Worm (Caenorhabditis elegans) whole organism, L4/young adult: ENCODE data around the gene R06F6.8.

Experiments used
- W03F9.2 ChIP-seq: fragments of 150-350 bp; optimal IDR thresholded peaks from 2 replicates; lab custom pipeline; 2014; ENCODE audit warnings: missing biosample characterization, missing genetic modification characterization
- dao-5 ChIP-seq: sonication (generic microtip); optimal IDR thresholded peaks from 2 replicates; lab custom pipeline; 2016; ENCODE audit warnings: missing genotype, missing genetic modification characterization, moderate library complexity, missing compliant biosample characterization
- him-1 ChIP-seq: sonication (generic microtip); optimal IDR thresholded peaks from 2 replicates; lab custom pipeline; 2016; ENCODE audit warnings: missing genotype, missing genetic modification reagents, missing genetic modification characterization, missing compliant biosample characterization

The R06F6.8 gene

ce11 chrII:10847057-10847456 lies 27.3 kb upstream of the R06F6.8 start:
- TF ChIP-seq dao-5 (tag; lab: Kevin White, UChicago) (no peak), him-1 (tag; lab: Kevin White, UChicago) (no peak), W03F9.2 (tag; lab: Kevin White, UChicago) (no peak)

- TF ChIP-seq W03F9.2 (tag; lab: Kevin White, UChicago) (no peak), dao-5 (tag; lab: Kevin White, UChicago) (no peak), him-1 (tag; lab: Kevin White, UChicago) (no peak)
Observed at ce11 chrII:10843527-10843926, 23.7 kb upstream of the R06F6.8 start, which contains the start of gene M106.8. M106.8 (minus strand) TSS chrII:10843627.

ce11 chrII:10840067-10840466 lies 20.3 kb upstream of the R06F6.8 start:
- peak; percentile 92 for TF ChIP-seq dao-5 (tag; lab: Kevin White, UChicago)
- peak; percentile 95 for TF ChIP-seq him-1 (tag; lab: Kevin White, UChicago)
- TF ChIP-seq W03F9.2 (tag; lab: Kevin White, UChicago) = peak; percentile 57

DNA sequence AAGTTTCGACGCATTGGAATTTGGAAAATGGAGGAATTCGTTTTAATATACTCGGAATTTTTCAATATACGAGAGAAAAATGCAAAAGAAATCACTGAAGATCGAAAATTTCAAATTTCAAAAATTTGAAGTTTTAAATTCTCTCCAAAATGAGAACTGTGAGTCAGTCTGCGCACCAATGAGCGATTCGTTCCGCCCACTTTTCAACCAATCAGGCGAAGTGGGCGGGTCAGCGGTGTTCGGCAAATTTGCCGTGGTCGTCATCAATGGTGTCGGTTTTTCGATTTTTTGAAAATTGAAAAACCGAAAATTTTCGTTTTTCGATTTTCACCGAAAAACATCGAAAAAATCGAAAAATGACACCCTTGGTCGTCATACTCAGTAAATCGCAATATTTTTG lies 18.8 kb upstream of the R06F6.8 start:
- TF ChIP-seq dao-5 (tag; lab: Kevin White, UChicago) (no peak), W03F9.2 (tag; lab: Kevin White, UChicago) (no peak), him-1 (tag; lab: Kevin White, UChicago) (no peak)

ce11 chrII:10834717-10835116 lies 14.9 kb upstream of the R06F6.8 start:
- TF ChIP-seq W03F9.2 (tag; lab: Kevin White, UChicago) (no peak), him-1 (tag; lab: Kevin White, UChicago) (no peak), dao-5 (tag; lab: Kevin White, UChicago) (no peak)

- TF ChIP-seq W03F9.2 (tag; lab: Kevin White, UChicago) = no peak
- TF ChIP-seq dao-5 (tag; lab: Kevin White, UChicago) = no peak
- no peak for TF ChIP-seq him-1 (tag; lab: Kevin White, UChicago)
Observed at ce11 chrII:10829572-10829971, 9.8 kb upstream of the R06F6.8 start.

DNA sequence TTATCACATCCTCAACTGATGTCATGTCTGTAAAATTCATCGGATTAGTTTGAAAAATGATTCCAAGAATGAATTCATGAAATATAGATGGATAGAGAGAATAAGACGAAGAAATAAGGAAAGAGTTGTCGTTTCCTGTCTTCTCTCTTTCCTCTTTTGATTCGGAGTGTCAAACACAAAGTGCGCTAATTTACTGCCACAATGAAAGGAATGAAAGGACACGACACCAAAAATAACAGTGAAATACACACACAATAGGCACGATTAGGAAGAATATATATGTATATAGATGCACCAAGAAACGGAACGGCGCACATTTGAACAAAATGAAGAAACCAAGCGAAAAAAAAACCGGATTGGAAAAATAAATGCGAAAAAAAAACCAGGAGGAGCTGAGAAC lies 9.3 kb upstream of the R06F6.8 start, which contains the start of gene VM106R.1:
VM106R.1 (minus strand) TSS at position 101 of the 400 bp plus-strand sequence.
- TF ChIP-seq dao-5 (tag; lab: Kevin White, UChicago) (no peak), him-1 (tag; lab: Kevin White, UChicago) (no peak), W03F9.2 (tag; lab: Kevin White, UChicago) (no peak)

- TF ChIP-seq dao-5 (tag; lab: Kevin White, UChicago) (no peak), W03F9.2 (tag; lab: Kevin White, UChicago) (peak; percentile 73)
Observed at ce11 chrII:10824046-10824445, 4.3 kb upstream of the R06F6.8 start, which contains the start of the genes R06F6.12 and mix-1. R06F6.12 (minus strand) TSS chrII:10824081. mix-1 (plus strand) TSS chrII:10824246.

ce11 chrII:10820679-10821078 lies 901 bp upstream of the R06F6.8 start, which contains the start of gene ech-4:
ech-4 (plus strand) TSS chrII:10821031.
- TF ChIP-seq W03F9.2 (tag; lab: Kevin White, UChicago) (no peak), dao-5 (tag; lab: Kevin White, UChicago) (no peak), him-1 (tag; lab: Kevin White, UChicago) (no peak)

- no peak for TF ChIP-seq W03F9.2 (tag; lab: Kevin White, UChicago)
- no peak for TF ChIP-seq dao-5 (tag; lab: Kevin White, UChicago)
- TF ChIP-seq him-1 (tag; lab: Kevin White, UChicago) = no peak
Observed at ce11 chrII:10810690-10811089, 9.1 kb downstream of the R06F6.8 start, which contains the start of gene msrp-7. msrp-7 (plus strand) TSS chrII:10810990.

DNA sequence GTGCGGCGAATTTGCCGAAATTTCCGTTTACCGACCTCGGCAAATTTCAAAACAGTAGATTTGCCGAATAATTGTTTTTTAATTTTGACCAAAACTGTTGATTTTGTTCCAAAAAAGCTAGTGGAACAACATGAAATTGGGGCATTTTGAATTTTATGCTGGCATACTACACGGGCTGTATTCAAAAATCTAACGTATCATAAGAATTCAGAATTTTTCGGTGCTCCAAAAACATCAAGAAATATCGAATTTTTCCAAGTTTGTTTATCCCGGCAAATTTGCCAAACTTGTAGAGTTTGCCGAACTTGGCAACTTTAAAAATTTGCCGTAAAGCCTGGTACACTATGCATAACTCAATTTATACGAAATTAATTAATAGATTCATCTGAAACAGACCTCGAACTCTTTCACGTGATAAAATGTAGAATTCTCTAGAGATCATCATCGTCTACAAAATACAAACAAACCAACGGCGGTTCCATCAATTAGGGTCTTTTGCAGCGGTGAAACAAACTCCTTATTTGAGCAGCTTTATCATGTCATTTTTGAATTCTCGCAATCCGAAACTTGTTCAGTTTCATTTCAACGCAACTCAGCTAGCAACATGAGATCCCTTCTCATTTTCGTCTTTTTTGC lies 11.0 kb downstream of the R06F6.8 start, which contains the start of gene R06F6.14:
R06F6.14 (plus strand) TSS at position 586 of the 636 bp plus-strand sequence.
- no peak for TF ChIP-seq him-1 (tag; lab: Kevin White, UChicago)
- no peak for TF ChIP-seq dao-5 (tag; lab: Kevin White, UChicago)
- no peak for TF ChIP-seq W03F9.2 (tag; lab: Kevin White, UChicago)

DNA sequence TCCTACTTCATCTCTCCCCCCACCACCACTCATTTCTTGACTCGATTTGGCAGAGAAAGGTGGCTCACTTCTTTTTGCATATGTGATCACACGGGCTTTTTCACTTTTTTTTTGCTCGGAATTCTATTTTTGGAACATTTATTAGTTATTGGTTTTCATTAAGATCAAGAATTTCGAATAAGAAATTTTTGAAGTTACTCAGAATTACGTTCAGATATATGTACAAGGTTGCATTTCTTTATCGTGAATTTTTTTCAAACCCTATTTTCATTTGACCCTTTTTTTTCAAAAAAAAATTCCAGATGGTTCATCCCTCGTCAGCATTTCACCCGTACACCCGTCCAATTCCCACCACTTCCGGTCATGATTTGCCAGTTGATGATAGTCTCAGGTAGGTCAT lies 14.3 kb downstream of the R06F6.8 start, which contains the start of gene ceh-62:
ceh-62 (plus strand) TSS at position 301 of the 400 bp plus-strand sequence.
- TF ChIP-seq dao-5 (tag; lab: Kevin White, UChicago) = no peak
- no peak for TF ChIP-seq him-1 (tag; lab: Kevin White, UChicago)
- no peak for TF ChIP-seq W03F9.2 (tag; lab: Kevin White, UChicago)

- TF ChIP-seq him-1 (tag; lab: Kevin White, UChicago) = no peak
- no peak for TF ChIP-seq dao-5 (tag; lab: Kevin White, UChicago)
- no peak for TF ChIP-seq W03F9.2 (tag; lab: Kevin White, UChicago)
Observed at ce11 chrII:10804907-10805306, 14.9 kb downstream of the R06F6.8 start.
